Worm (Caenorhabditis elegans) whole organism, early embryonic: ENCODE measurements around the gene K08D12.8.

Experiments
- B0310.2 ChIP-seq: sonication (generic microtip); optimal IDR thresholded peaks from 2 replicates; lab custom pipeline; 2016; ENCODE audit warnings: mild to moderate bottlenecking, missing genetic modification characterization, missing compliant biosample characterization
- F13C5.2 ChIP-seq: sonication (generic microtip); optimal IDR thresholded peaks from 2 replicates; lab custom pipeline; 2017; ENCODE audit warnings: mild to moderate bottlenecking, missing genetic modification characterization, inconsistent platforms, missing compliant biosample characterization
- ama-1 ChIP-seq: fragments of 150-350 bp; optimal IDR thresholded peaks from 2 replicates; lab custom pipeline; 2014
- hnd-1 ChIP-seq: sonication (generic microtip); optimal IDR thresholded peaks from 2 replicates; lab custom pipeline; 2016; ENCODE audit warnings: missing genetic modification characterization, missing compliant biosample characterization
- scrt-1 ChIP-seq: fragments of 200-800 bp; sonication (Bioruptor generic); IDR thresholded peaks from 2 replicates; pipeline ENCODE4 v1.3.6; 2022; ENCODE audit warnings: missing genetic modification characterization, missing compliant biosample characterization
- tra-4 ChIP-seq: sonication (generic microtip); optimal IDR thresholded peaks from 2 replicates; lab custom pipeline; 2017; ENCODE audit warnings: missing genetic modification characterization, missing compliant biosample characterization

ce11 chrIV:1753481-1753880 lies 27.5 kb downstream of the K08D12.8 start, which contains the start of gene Y41D4A.3:
- TF ChIP-seq ama-1 (lab: Kevin White, UChicago) = no peak
- TF ChIP-seq scrt-1 (GFP tag; lab: Robert Waterston, UW) = no peak
- TF ChIP-seq B0310.2 (tag; lab: Kevin White, UChicago) = no peak
- TF ChIP-seq tra-4 = no peak
- no peak for TF ChIP-seq hnd-1 (tag; lab: Kevin White, UChicago)
- no peak for TF ChIP-seq F13C5.2
